Worm (Caenorhabditis elegans): ENCODE results near the gene cam-1.

cam-1 gene

DNA sequence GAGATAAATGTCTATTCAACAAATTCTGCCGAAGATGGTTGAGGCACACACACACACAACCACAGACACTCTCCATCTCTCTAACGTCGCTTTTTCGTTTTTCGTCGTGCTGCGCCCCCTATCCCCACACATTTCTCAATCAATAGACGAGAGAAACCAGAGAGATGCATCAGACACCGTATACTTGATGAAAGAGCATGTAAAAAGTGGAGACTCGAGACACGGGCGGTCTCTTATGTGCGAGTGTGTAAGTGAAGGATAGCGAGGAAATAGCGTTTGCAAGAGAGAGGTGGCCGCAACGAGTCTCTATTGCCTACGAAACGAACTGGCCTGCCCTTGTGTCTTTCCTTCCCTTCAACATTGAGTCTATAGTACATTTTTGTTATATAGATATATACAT is 27.3 kb downstream of the cam-1 start (continued):
- TF ChIP-seq lsy-27 (tag; optimal IDR thresholded peaks at IDR 0.05; ENCODE audit: borderline replicate concordance, insufficient read depth) (no peak), egrh-3 (GFP tag; IDR thresholded peaks at IDR 0.05) (no peak), hrde-1 (tag; optimal IDR thresholded peaks at IDR 0.05; ENCODE audit: borderline replicate concordance) (no peak), dpl-1 (GFP tag; optimal IDR thresholded peaks at IDR 0.05) (no peak), F39B2.1 (GFP tag; IDR thresholded peaks at IDR 0.05) (no peak), hsf-1 (GFP tag; IDR thresholded peaks at IDR 0.05) (no peak), ceh-40 (GFP tag; IDR thresholded peaks at IDR 0.05) (no peak), tbx-9 (tag; optimal IDR thresholded peaks at IDR 0.05; ENCODE audit: borderline replicate concordance) (no peak), ztf-28 (GFP tag; IDR thresholded peaks at IDR 0.05) (no peak), tbp1 (GFP tag; optimal IDR thresholded peaks at IDR 0.05) (peak; percentile 63), aptf-2 (GFP tag; conservative IDR thresholded peaks at IDR 0.05) (no peak), let-526 (GFP tag; IDR thresholded peaks at IDR 0.05) (no peak), mes-4 (tag; optimal IDR thresholded peaks at IDR 0.05) (no peak), attf-5 (GFP tag; optimal IDR thresholded peaks at IDR 0.05) (peak; percentile 82), lag-1 (GFP tag; IDR thresholded peaks at IDR 0.05) (no peak), cebp-1 (GFP tag; IDR thresholded peaks at IDR 0.05) (peak; percentile 69), cebp-1 (tag; optimal IDR thresholded peaks at IDR 0.05) (peak; percentile 91), nhr-90 (tag; optimal IDR thresholded peaks at IDR 0.05) (peak; percentile 50), let-607 (tag; optimal IDR thresholded peaks at IDR 0.05) (peak; percentile 58 to 62), Y53F4B.3 (GFP tag; IDR thresholded peaks at IDR 0.05) (no peak), madf-8 (GFP tag; conservative IDR thresholded peaks at IDR 0.05) (no peak), mel-28 (tag; optimal IDR thresholded peaks at IDR 0.05; ENCODE audit: borderline replicate concordance) (no peak), ama-1 (optimal IDR thresholded peaks at IDR 0.05) (peak; percentile 33), ama-1 (GFP tag; optimal IDR thresholded peaks at IDR 0.05) (peak in 1 of 2 experiments; percentile 50), hmg-1.2 (GFP tag; IDR thresholded peaks at IDR 0.05) (peak; percentile 88), ets-4 (GFP tag; optimal IDR thresholded peaks at IDR 0.05) (peak; percentile 85), nhr-179 (tag; optimal IDR thresholded peaks at IDR 0.05) (no peak), aptf-3 (GFP tag; IDR thresholded peaks at IDR 0.05) (no peak), lin-54 (GFP tag; optimal IDR thresholded peaks at IDR 0.05) (peak; percentile 67), bed-1 (GFP tag; IDR thresholded peaks at IDR 0.05) (no peak), unc-62 (GFP tag; optimal IDR thresholded peaks at IDR 0.05) (peak; percentile 63), snpc-3.4 (tag; optimal IDR thresholded peaks at IDR 0.05) (no peak), ekl-4 (GFP tag; IDR thresholded peaks at IDR 0.05) (peak; percentile 83), ztf-3 (GFP tag; optimal IDR thresholded peaks at IDR 0.05) (peak; percentile 28), dpff-1 (tag; optimal IDR thresholded peaks at IDR 0.05) (no peak), B0336.3 (GFP tag; IDR thresholded peaks at IDR 0.05) (peak; percentile 84; the same call in 1 of the 2 replicates), snpc-4 (GFP tag; optimal IDR thresholded peaks at IDR 0.05) (no peak), snpc-4 (tag; optimal IDR thresholded peaks at IDR 0.05) (peak; percentile 59 to 79 (median 70)), F37B4.10 (GFP tag; IDR thresholded peaks at IDR 0.05) (no peak), hmg-20 (GFP tag; IDR thresholded peaks at IDR 0.05) (no peak), rpc-1 (optimal IDR thresholded peaks at IDR 0.05) (no peak), rpc-1 (tag; optimal IDR thresholded peaks at IDR 0.05) (no peak), ztf-22 (GFP tag; optimal IDR thresholded peaks at IDR 0.05) (peak; percentile 40), lin-26 (GFP tag; IDR thresholded peaks at IDR 0.05) (peak; percentile 63), zfh-2 (GFP tag; conservative IDR thresholded peaks at IDR 0.05) (peak; percentile 94), pbrm-1 (GFP tag; IDR thresholded peaks at IDR 0.05) (peak; percentile 70; the same call in 1 of the 2 replicates), fkh-3 (tag; optimal IDR thresholded peaks at IDR 0.05) (no peak), madf-3 (GFP tag; IDR thresholded peaks at IDR 0.05) (no peak), B0035.1 (tag; optimal IDR thresholded peaks at IDR 0.05) (peak; percentile 56), F33H1.4 (GFP tag; IDR thresholded peaks at IDR 0.05) (no peak)

All from whole organism, young adult.